Worm (Caenorhabditis elegans) whole organism, L4 larva: Measurements from ENCODE around the gene K01D12.15.

Source experiments
- F37D6.2 ChIP-seq: sonication (generic microtip); optimal IDR thresholded peaks from 2 replicates; lab custom pipeline; 2016; ENCODE audit warnings: mild to moderate bottlenecking, missing genetic modification characterization, missing compliant biosample characterization
- lim-7 ChIP-seq: fragments of 200-800 bp; sonication (Bioruptor generic); IDR thresholded peaks from 2 replicates; pipeline ENCODE4 v1.3.6; 2022; ENCODE audit warnings: missing genetic modification characterization, missing compliant biosample characterization
- lin-13 ChIP-seq: fragments of 150-350 bp; optimal IDR thresholded peaks from 2 replicates; lab custom pipeline; 2014; ENCODE audit warnings: missing biosample characterization, missing genetic modification reagents, missing genetic modification characterization
- nhr-77 ChIP-seq: fragments of 150-350 bp; optimal IDR thresholded peaks from 2 replicates; lab custom pipeline; 2014; ENCODE audit warnings: missing biosample characterization, missing genetic modification characterization
- saeg-2 ChIP-seq: fragments of 200-800 bp; sonication (Bioruptor generic); IDR thresholded peaks from 2 replicates; pipeline ENCODE4 v1.3.6; 2022; ENCODE audit warnings: missing genetic modification reagents, missing genetic modification characterization, missing compliant biosample characterization

DNA sequence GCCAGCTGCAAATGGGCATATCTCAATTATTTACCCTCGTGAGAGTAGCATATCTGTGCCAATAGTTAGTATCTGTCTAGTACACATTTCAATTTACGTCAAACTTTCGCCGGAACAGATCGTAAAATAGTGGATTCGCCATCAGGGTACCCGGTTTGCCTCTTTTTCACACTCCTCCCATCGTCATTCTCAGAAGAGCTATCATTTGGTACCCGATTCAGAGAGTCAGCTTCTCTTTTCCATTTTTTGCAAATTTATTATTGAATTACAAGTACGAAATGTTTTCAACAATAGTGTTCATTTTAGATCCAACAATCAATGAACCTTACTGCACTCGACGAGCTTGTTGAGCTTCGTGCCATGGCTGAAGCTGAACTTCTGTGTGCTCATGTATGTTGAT, 42.8 kb downstream of the K01D12.15 start, which contains the start of gene C54D10.5:
- TF ChIP-seq lin-13 (GFP tag; lab: Kevin White, UChicago) (no peak), saeg-2 (no peak), F37D6.2 (no peak), lim-7 (GFP tag; lab: Robert Waterston, UW) (no peak), nhr-77 (tag; lab: Kevin White, UChicago) (no peak)
